Fruit fly (Drosophila melanogaster) whole organism, embryonic: ENCODE measurements around the gene Ir93a.

Experiments used
- Adf1 ChIP-seq: fragments of 200-800 bp; sonication (Bioruptor generic); IDR thresholded peaks from 2 replicates; pipeline ENCODE4 v1.3.6; 2022; ENCODE audit warnings: missing biosample characterization, missing genetic modification characterization
- BtbVII ChIP-seq: fragments of 200-800 bp; sonication (Bioruptor generic); optimal IDR thresholded peaks from 3 replicates; lab custom pipeline; 2017; ENCODE audit warnings: missing biosample characterization, mild to moderate bottlenecking, missing genetic modification characterization
- Bteb2 ChIP-seq: fragments of 200-800 bp; sonication (Bioruptor generic); optimal IDR thresholded peaks from 2 replicates; lab custom pipeline; 2016; ENCODE audit warnings: missing biosample characterization, missing genetic modification characterization
- CG10267 ChIP-seq: fragments of 200-800 bp; sonication (Bioruptor generic); optimal IDR thresholded peaks from 2 replicates; lab custom pipeline; 2018; ENCODE audit warnings: missing biosample characterization, mild to moderate bottlenecking, missing genetic modification characterization, moderate library complexity
- CG10366 ChIP-seq: fragments of 200-800 bp; sonication (Bioruptor generic); IDR thresholded peaks from 2 replicates; pipeline ENCODE4 v1.3.6; 2022; ENCODE audit warnings: missing biosample characterization, missing genetic modification characterization
- CG11398 ChIP-seq: fragments of 200-800 bp; sonication (Bioruptor generic); optimal IDR thresholded peaks from 2 replicates; lab custom pipeline; 2016; ENCODE audit warnings: missing biosample characterization, missing genetic modification characterization
- CG12236 ChIP-seq: fragments of 200-800 bp; sonication (Bioruptor generic); optimal IDR thresholded peaks from 2 replicates; lab custom pipeline; 2016; ENCODE audit warnings: missing biosample characterization, missing genetic modification characterization
- CG12744 ChIP-seq: fragments of 200-800 bp; sonication (Bioruptor generic); optimal IDR thresholded peaks from 2 replicates; lab custom pipeline; 2016; ENCODE audit warnings: missing biosample characterization, missing genetic modification characterization
- CG14441 ChIP-seq: fragments of 200-800 bp; sonication (Bioruptor generic); IDR thresholded peaks from 2 replicates; pipeline ENCODE4 v1.3.6; 2022; ENCODE audit warnings: missing biosample characterization, missing genetic modification characterization
- CG15514 ChIP-seq: fragments of 200-800 bp; sonication (Bioruptor generic); optimal IDR thresholded peaks from 3 replicates; lab custom pipeline; 2017; ENCODE audit warnings: missing biosample characterization, missing genetic modification characterization, mild to moderate bottlenecking, moderate library complexity, missing genetic modification reagents
- CG2875 ChIP-seq: fragments of 200-800 bp; sonication (Bioruptor generic); optimal IDR thresholded peaks from 2 replicates; lab custom pipeline; 2017; ENCODE audit warnings: missing biosample characterization, mild to moderate bottlenecking, missing genetic modification characterization, missing genetic modification reagents
- CG33557 ChIP-seq: fragments of 200-800 bp; sonication (Bioruptor generic); optimal IDR thresholded peaks from 2 replicates; lab custom pipeline; 2019; ENCODE audit warnings: missing biosample characterization, mild to moderate bottlenecking, missing genetic modification characterization, moderate library complexity
- CG3407 ChIP-seq: fragments of 200-800 bp; sonication (Bioruptor generic); optimal IDR thresholded peaks from 2 replicates; lab custom pipeline; 2018; ENCODE audit warnings: missing biosample characterization, mild to moderate bottlenecking, missing genetic modification characterization
- CG4820 ChIP-seq: fragments of 200-800 bp; sonication (Bioruptor generic); optimal IDR thresholded peaks from 3 replicates; lab custom pipeline; 2016; ENCODE audit warnings: missing biosample characterization, missing genetic modification characterization
- CG5180 ChIP-seq: fragments of 200-800 bp; sonication (Bioruptor generic); optimal IDR thresholded peaks from 3 replicates; lab custom pipeline; 2017; ENCODE audit warnings: missing biosample characterization, missing genetic modification characterization, mild to moderate bottlenecking, moderate library complexity, missing genetic modification reagents
- CG6175 ChIP-seq: fragments of 200-800 bp; sonication (Bioruptor generic); IDR thresholded peaks from 3 replicates; pipeline ENCODE4 v1.3.6; 2022; ENCODE audit warnings: missing biosample characterization, missing genetic modification characterization
- CG7372 ChIP-seq: fragments of 200-800 bp; sonication (Bioruptor generic); IDR thresholded peaks from 2 replicates; pipeline ENCODE4 v1.3.6; 2022; ENCODE audit warnings: missing biosample characterization, missing genetic modification characterization
- CG7556 ChIP-seq: fragments of 200-800 bp; sonication (Bioruptor generic); optimal IDR thresholded peaks from 2 replicates; lab custom pipeline; 2017; ENCODE audit warnings: missing biosample characterization, mild to moderate bottlenecking, missing genetic modification characterization
- CG7963 ChIP-seq: fragments of 200-800 bp; sonication (Bioruptor generic); IDR thresholded peaks from 3 replicates; pipeline ENCODE4 v1.3.6; 2022; ENCODE audit warnings: missing biosample characterization, missing genetic modification characterization; ENCODE audit not compliant: partially characterized antibody
- CG8290 ChIP-seq, 3 experiments: fragments of 200-800 bp; sonication (Bioruptor generic); optimal IDR thresholded peaks; 2 replicates each; lab custom pipeline; 2016 to 2019; ENCODE audit warnings: missing biosample characterization in 3 of 3, missing genetic modification characterization in 3 of 3, mild to moderate bottlenecking in 2 of 3, moderate library complexity in 1 of 3
- CG8478 ChIP-seq: fragments of >200 bp; optimal IDR thresholded peaks from 2 replicates; lab custom pipeline; 2018
- CkIIα-i1 ChIP-seq: fragments of 200-800 bp; sonication (Bioruptor generic); IDR thresholded peaks from 2 replicates; pipeline ENCODE4 v1.3.6; 2022; ENCODE audit warnings: missing biosample characterization, missing genetic modification characterization
- Drgx ChIP-seq: fragments of 200-800 bp; sonication (Bioruptor generic); IDR thresholded peaks from 2 replicates; pipeline ENCODE4 v1.3.6; 2022; ENCODE audit warnings: missing biosample characterization, missing genetic modification characterization
- E2f1 ChIP-seq: fragments of 200-800 bp; sonication (Bioruptor generic); IDR thresholded peaks from 2 replicates; pipeline ENCODE4 v1.3.6; 2022; ENCODE audit warnings: missing biosample characterization, missing genetic modification characterization
- Ets97D ChIP-seq: fragments of 200-800 bp; sonication (Bioruptor generic); optimal IDR thresholded peaks from 3 replicates; lab custom pipeline; 2016; ENCODE audit warnings: missing biosample characterization, missing genetic modification characterization
- Fer3 ChIP-seq: fragments of 200-800 bp; sonication (Bioruptor generic); optimal IDR thresholded peaks from 2 replicates; lab custom pipeline; 2018; ENCODE audit warnings: missing biosample characterization, mild to moderate bottlenecking, missing genetic modification characterization, moderate library complexity
- Hr39 ChIP-seq: fragments of >200 bp; optimal IDR thresholded peaks from 2 replicates; lab custom pipeline; 2017
- Hr78 ChIP-seq, 2 experiments: fragments of 200-800 bp in 1 of 2; fragments of >200 bp in 1 of 2; sonication (Bioruptor generic) in 1 of 2; optimal IDR thresholded peaks; 2 replicates each; lab custom pipeline; 2017 to 2019; ENCODE audit warnings: missing biosample characterization in 2 of 2, missing genetic modification characterization in 2 of 2, mild to moderate bottlenecking in 1 of 2, moderate library complexity in 1 of 2
- Hsf ChIP-seq: fragments of 200-800 bp; sonication (Bioruptor generic); optimal IDR thresholded peaks from 3 replicates; lab custom pipeline; 2016; ENCODE audit warnings: missing biosample characterization, missing genetic modification characterization
- Sox100B ChIP-seq: fragments of 200-800 bp; sonication (Bioruptor generic); optimal IDR thresholded peaks from 3 replicates; lab custom pipeline; 2018; ENCODE audit warnings: missing biosample characterization, mild to moderate bottlenecking, missing genetic modification characterization
- Sry-β ChIP-seq: fragments of 200-800 bp; sonication (Bioruptor generic); optimal IDR thresholded peaks from 2 replicates; lab custom pipeline; 2018; ENCODE audit warnings: missing biosample characterization, mild to moderate bottlenecking, missing genetic modification characterization, moderate library complexity
- Ssrp ChIP-seq: fragments of 200-800 bp; sonication (Bioruptor generic); optimal IDR thresholded peaks from 2 replicates; lab custom pipeline; 2018; ENCODE audit warnings: missing biosample characterization, mild to moderate bottlenecking, missing genetic modification characterization, moderate library complexity
- Xbp1 ChIP-seq: fragments of 200-800 bp; sonication (Bioruptor generic); optimal IDR thresholded peaks from 3 replicates; lab custom pipeline; 2016; ENCODE audit warnings: missing biosample characterization, mild to moderate bottlenecking, missing genetic modification characterization
- cas ChIP-seq: fragments of 200-800 bp; sonication (Bioruptor generic); IDR thresholded peaks from 2 replicates; pipeline ENCODE4 v1.3.6; 2022; ENCODE audit warnings: missing biosample characterization, missing genetic modification characterization
- dati ChIP-seq: fragments of 200-800 bp; sonication (Bioruptor generic); IDR thresholded peaks from 2 replicates; pipeline ENCODE4 v1.3.6; 2022; ENCODE audit warnings: missing biosample characterization, missing genetic modification characterization
- dysf ChIP-seq: fragments of 200-800 bp; sonication (Bioruptor generic); IDR thresholded peaks from 3 replicates; pipeline ENCODE4 v1.3.6; 2022; ENCODE audit warnings: missing biosample characterization, missing genetic modification characterization
- gem ChIP-seq: fragments of 200-800 bp; sonication (Bioruptor generic); optimal IDR thresholded peaks from 2 replicates; lab custom pipeline; 2019; ENCODE audit warnings: missing biosample characterization, mild to moderate bottlenecking, missing genetic modification characterization, moderate library complexity
- gsb-n ChIP-seq: fragments of 200-800 bp; sonication (Bioruptor generic); optimal IDR thresholded peaks from 3 replicates; lab custom pipeline; 2018; ENCODE audit warnings: missing biosample characterization, mild to moderate bottlenecking, missing genetic modification characterization
- hbn ChIP-seq: fragments of 200-800 bp; sonication (Bioruptor generic); IDR thresholded peaks from 2 replicates; pipeline ENCODE4 v1.3.6; 2022; ENCODE audit warnings: missing biosample characterization, missing genetic modification characterization; ENCODE audit not compliant: partially characterized antibody
- ind ChIP-seq: fragments of 200-800 bp; sonication (Bioruptor generic); optimal IDR thresholded peaks from 3 replicates; lab custom pipeline; 2016; ENCODE audit warnings: missing biosample characterization, missing genetic modification characterization
- nau ChIP-seq: fragments of 200-800 bp; sonication (Bioruptor generic); optimal IDR thresholded peaks from 3 replicates; lab custom pipeline; 2017; ENCODE audit warnings: missing biosample characterization, mild to moderate bottlenecking, missing genetic modification characterization, missing genetic modification reagents
- phol ChIP-seq: fragments of 200-800 bp; sonication (Bioruptor generic); optimal IDR thresholded peaks from 3 replicates; lab custom pipeline; 2018; ENCODE audit warnings: missing biosample characterization, mild to moderate bottlenecking, missing genetic modification characterization, moderate library complexity
- pros ChIP-seq: fragments of 200-800 bp; sonication (Bioruptor generic); optimal IDR thresholded peaks from 3 replicates; lab custom pipeline; 2019; ENCODE audit warnings: missing biosample characterization, mild to moderate bottlenecking, missing genetic modification characterization, moderate library complexity
- pum ChIP-seq: fragments of 200-800 bp; sonication (Bioruptor generic); optimal IDR thresholded peaks from 2 replicates; lab custom pipeline; 2016; ENCODE audit warnings: missing biosample characterization, missing genetic modification characterization
- salm ChIP-seq: fragments of 200-800 bp; sonication (Bioruptor generic); optimal IDR thresholded peaks from 2 replicates; lab custom pipeline; 2018; ENCODE audit warnings: missing biosample characterization, mild to moderate bottlenecking, missing genetic modification characterization
- sd ChIP-seq: fragments of 200-800 bp; sonication (Bioruptor generic); optimal IDR thresholded peaks from 3 replicates; lab custom pipeline; 2018; ENCODE audit warnings: missing biosample characterization, mild to moderate bottlenecking, missing genetic modification characterization, moderate library complexity
- sim ChIP-seq: fragments of 200-800 bp; sonication (Bioruptor generic); IDR thresholded peaks from 2 replicates; pipeline ENCODE4 v1.3.6; 2022; ENCODE audit warnings: missing biosample characterization, missing genetic modification characterization
- sr ChIP-seq: fragments of 200-800 bp; sonication (Bioruptor generic); IDR thresholded peaks from 3 replicates; pipeline ENCODE4 v1.3.6; 2022; ENCODE audit warnings: missing biosample characterization, missing genetic modification characterization
- tio ChIP-seq: fragments of 200-800 bp; sonication (Bioruptor generic); optimal IDR thresholded peaks from 2 replicates; lab custom pipeline; 2017; ENCODE audit warnings: missing biosample characterization, missing genetic modification characterization, inconsistent platforms
- vfl ChIP-seq: fragments of 200-800 bp; sonication (Bioruptor generic); optimal IDR thresholded peaks from 2 replicates; lab custom pipeline; 2016; ENCODE audit warnings: missing biosample characterization, missing genetic modification characterization

Ir93a gene

DNA sequence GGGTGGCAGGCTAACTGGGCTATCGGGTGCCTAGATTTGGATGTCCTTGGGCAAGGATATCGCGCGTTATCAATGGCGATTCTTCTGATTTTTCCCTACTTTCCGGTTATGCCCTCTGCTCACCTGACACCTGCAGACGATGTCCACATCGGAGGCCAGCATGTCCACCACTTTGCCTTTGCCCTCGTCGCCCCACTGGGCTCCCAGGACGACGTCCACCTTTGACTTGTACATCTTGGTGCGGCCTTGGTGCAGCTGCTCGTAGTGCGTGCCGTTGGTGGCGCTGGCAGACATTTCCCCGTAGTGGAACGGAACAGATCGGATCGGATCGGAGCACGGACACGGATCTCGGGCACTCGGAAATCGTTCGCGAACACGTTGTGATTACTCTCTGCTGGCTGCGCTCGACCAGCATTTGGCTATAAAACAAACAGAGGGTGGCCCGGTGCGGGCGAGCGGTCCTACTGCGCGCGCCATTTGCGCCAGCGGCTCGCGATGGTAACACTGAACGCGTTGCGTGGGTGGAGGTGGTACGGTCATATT lies 29.5 kb downstream of the Ir93a start, which contains the start of gene Adss (continued):
- TF ChIP-seq Hr78 (GFP tag; optimal IDR thresholded peaks at IDR 0.05; lab: Kevin White, UChicago) (no peak), dysf (GFP tag; lab: Robert Waterston, UW) (no peak), sr (GFP tag; lab: Robert Waterston, UW) (peak; percentile 98), CG2875 (GFP tag; lab: Kevin White, UChicago) (no peak), CG11398 (GFP tag; lab: Kevin White, UChicago) (peak; percentile 47), tio (no peak), CG8290 (GFP tag; optimal IDR thresholded peaks at IDR 0.05; lab: Kevin White, UChicago) (no peak), CG8290 (tag; optimal IDR thresholded peaks at IDR 0.05; lab: Kevin White, UChicago) (peak in 1 of 2 experiments; percentile 85), CG12236 (GFP tag; lab: Kevin White, UChicago) (no peak), CG10267 (peak; percentile 18), BtbVII (GFP tag; lab: Kevin White, UChicago) (peak; percentile 43), Adf1 (GFP tag; lab: Robert Waterston, UW) (peak; percentile 34), CG4820 (GFP tag; lab: Kevin White, UChicago) (no peak), CG8478 (lab: Kevin White, UChicago) (no peak), CG5180 (GFP tag; lab: Kevin White, UChicago) (peak; percentile 61), CG7963 (0 out of 3 replicates have a peak, but pooled peaks have one; percentile 30), Sry-β (no peak), CG7372 (0 out of 2 replicates have a peak, but pooled peaks have one; percentile 35), Xbp1 (GFP tag; lab: Kevin White, UChicago) (peak; percentile 29), Ssrp (tag; lab: Kevin White, UChicago) (no peak), Fer3 (peak; percentile 22), CG33557 (no peak), nau (GFP tag; lab: Kevin White, UChicago) (no peak), Hr39 (lab: Kevin White, UChicago) (no peak), sd (tag; lab: Kevin White, UChicago) (no peak), CG6175 (no peak), E2f1 (GFP tag; lab: Robert Waterston, UW) (peak; percentile 22; the same call in 1 of the 2 replicates), pros (GFP tag; lab: Kevin White, UChicago) (no peak), vfl (no peak), sim (GFP tag; lab: Robert Waterston, UW) (0 out of 2 replicates have a peak, but pooled peaks have one; percentile 14), salm (no peak), Bteb2 (GFP tag; lab: Kevin White, UChicago) (no peak), Ets97D (GFP tag; lab: Kevin White, UChicago) (peak; percentile 50), ind (GFP tag; lab: Kevin White, UChicago) (no peak), cas (GFP tag; lab: Robert Waterston, UW) (no peak), gsb-n (tag; lab: Kevin White, UChicago) (no peak), Drgx (GFP tag; lab: Robert Waterston, UW) (no peak), CG14441 (GFP tag; lab: Robert Waterston, UW) (no peak), gem (tag; lab: Kevin White, UChicago) (no peak), Sox100B (GFP tag; lab: Kevin White, UChicago) (no peak), hbn (GFP tag; lab: Robert Waterston, UW) (no peak), CG15514 (GFP tag; lab: Kevin White, UChicago) (peak; percentile 66), CG12744 (GFP tag; lab: Kevin White, UChicago) (peak; percentile 20), CG7556 (GFP tag; lab: Kevin White, UChicago) (no peak), pum (GFP tag; lab: Kevin White, UChicago) (no peak), CkIIα-i1 (GFP tag; lab: Robert Waterston, UW) (no peak), CG3407 (GFP tag; lab: Kevin White, UChicago) (no peak), dati (GFP tag; lab: Robert Waterston, UW) (no peak), CG10366 (GFP tag; lab: Robert Waterston, UW) (no peak; the same call in 1 of the 2 replicates), Hsf (GFP tag; lab: Kevin White, UChicago) (no peak), phol (tag; lab: Kevin White, UChicago) (peak; percentile 48)
